Fruit fly (Drosophila melanogaster) whole organism, embryonic: ENCODE measurements around the gene Vps37B.

ENCODE experiments used
- CG10209 ChIP-seq: fragments of 200-800 bp; sonication (Bioruptor generic); optimal IDR thresholded peaks from 3 replicates; lab custom pipeline; 2017; ENCODE audit warnings: missing biosample characterization, mild to moderate bottlenecking, missing genetic modification characterization, missing genetic modification reagents
- CG1024 ChIP-seq: fragments of 200-800 bp; sonication (Bioruptor generic); IDR thresholded peaks from 2 replicates; pipeline ENCODE4 v1.3.6; 2022; ENCODE audit warnings: missing biosample characterization, missing genetic modification characterization
- CG12071 ChIP-seq: fragments of 200-800 bp; sonication (Bioruptor generic); optimal IDR thresholded peaks from 3 replicates; lab custom pipeline; 2018; ENCODE audit warnings: missing biosample characterization, mild to moderate bottlenecking, missing genetic modification characterization
- CG12942 ChIP-seq: fragments of 200-800 bp; sonication (Bioruptor generic); optimal IDR thresholded peaks from 3 replicates; lab custom pipeline; 2016; ENCODE audit warnings: missing biosample characterization, missing genetic modification characterization
- CG13123 ChIP-seq: fragments of 200-800 bp; sonication (Bioruptor generic); optimal IDR thresholded peaks from 2 replicates; lab custom pipeline; 2016; ENCODE audit warnings: missing biosample characterization, missing genetic modification characterization
- CG13424 ChIP-seq: fragments of 200-800 bp; sonication (Bioruptor generic); optimal IDR thresholded peaks from 2 replicates; lab custom pipeline; 2019; ENCODE audit warnings: missing biosample characterization, mild to moderate bottlenecking, missing genetic modification characterization, moderate library complexity
- CG13624 ChIP-seq: fragments of 200-800 bp; sonication (Bioruptor generic); optimal IDR thresholded peaks from 2 replicates; lab custom pipeline; 2016; ENCODE audit warnings: missing biosample characterization, missing genetic modification characterization
- CG14014 ChIP-seq: fragments of 200-800 bp; sonication (Bioruptor generic); IDR thresholded peaks from 2 replicates; pipeline ENCODE4 v1.3.6; 2022; ENCODE audit warnings: missing biosample characterization, missing genetic modification characterization
- CG1529 ChIP-seq: fragments of 200-800 bp; sonication (Bioruptor generic); optimal IDR thresholded peaks from 3 replicates; lab custom pipeline; 2018; ENCODE audit warnings: missing biosample characterization, missing genetic modification characterization
- CG2889 ChIP-seq: fragments of 200-800 bp; sonication (Bioruptor generic); IDR thresholded peaks from 3 replicates; pipeline ENCODE4 v1.3.6; 2022; ENCODE audit warnings: missing biosample characterization, missing genetic modification characterization
- CG34376 ChIP-seq: fragments of 200-800 bp; sonication (Bioruptor generic); optimal IDR thresholded peaks from 2 replicates; lab custom pipeline; 2018; ENCODE audit warnings: missing biosample characterization, mild to moderate bottlenecking, missing genetic modification characterization
- CG6683 ChIP-seq: fragments of 200-800 bp; sonication (Bioruptor generic); optimal IDR thresholded peaks from 2 replicates; lab custom pipeline; 2017; ENCODE audit warnings: missing biosample characterization, mild to moderate bottlenecking, missing genetic modification characterization, missing genetic modification reagents
- CG6791 ChIP-seq: fragments of 200-800 bp; sonication (Bioruptor generic); IDR thresholded peaks from 3 replicates; pipeline ENCODE4 v1.3.6; 2022; ENCODE audit warnings: missing biosample characterization, missing genetic modification characterization; ENCODE audit not compliant: partially characterized antibody
- CG7271 ChIP-seq: fragments of 200-800 bp; sonication (Bioruptor generic); optimal IDR thresholded peaks from 2 replicates; lab custom pipeline; 2018; ENCODE audit warnings: missing biosample characterization, mild to moderate bottlenecking, missing genetic modification characterization, moderate library complexity
- CG7556 ChIP-seq: fragments of 200-800 bp; sonication (Bioruptor generic); optimal IDR thresholded peaks from 2 replicates; lab custom pipeline; 2017; ENCODE audit warnings: missing biosample characterization, mild to moderate bottlenecking, missing genetic modification characterization
- CG8478 ChIP-seq: fragments of >200 bp; optimal IDR thresholded peaks from 2 replicates; lab custom pipeline; 2018
- CG9876 ChIP-seq: fragments of 200-800 bp; sonication (Bioruptor generic); optimal IDR thresholded peaks from 2 replicates; lab custom pipeline; 2016; ENCODE audit warnings: missing biosample characterization, missing genetic modification characterization
- Camta ChIP-seq: fragments of 200-800 bp; sonication (Bioruptor generic); optimal IDR thresholded peaks from 2 replicates; lab custom pipeline; 2016; ENCODE audit warnings: missing biosample characterization, missing genetic modification characterization
- Doc2 ChIP-seq: fragments of 200-800 bp; sonication (Bioruptor generic); IDR thresholded peaks from 2 replicates; pipeline ENCODE4 v1.3.6; 2022; ENCODE audit warnings: missing biosample characterization, missing genetic modification characterization
- Hr39 ChIP-seq: fragments of >200 bp; optimal IDR thresholded peaks from 2 replicates; lab custom pipeline; 2017
- Pdp1 ChIP-seq, 2 experiments: fragments of 200-800 bp; sonication (Bioruptor generic); optimal IDR thresholded peaks; 3 replicates each; lab custom pipeline; 2016; ENCODE audit warnings: missing biosample characterization in 2 of 2, missing genetic modification characterization in 2 of 2, mild to moderate bottlenecking in 1 of 2, moderate library complexity in 1 of 2
- Six4 ChIP-seq: fragments of 200-800 bp; sonication (Bioruptor generic); optimal IDR thresholded peaks from 2 replicates; lab custom pipeline; 2016; ENCODE audit warnings: missing biosample characterization, missing genetic modification characterization
- Vsx1 ChIP-seq: fragments of 200-800 bp; sonication (Bioruptor generic); optimal IDR thresholded peaks from 2 replicates; lab custom pipeline; 2017; ENCODE audit warnings: missing biosample characterization, mild to moderate bottlenecking, missing genetic modification characterization, missing genetic modification reagents
- cato ChIP-seq: fragments of 200-800 bp; sonication (Bioruptor generic); optimal IDR thresholded peaks from 2 replicates; lab custom pipeline; 2016; ENCODE audit warnings: missing biosample characterization, missing genetic modification characterization, borderline replicate concordance
- caup ChIP-seq: fragments of 200-800 bp; sonication (Bioruptor generic); optimal IDR thresholded peaks from 3 replicates; lab custom pipeline; 2017; ENCODE audit warnings: missing biosample characterization, mild to moderate bottlenecking, missing genetic modification characterization, moderate library complexity; ENCODE audit not compliant: severe bottlenecking
- chif ChIP-seq, 2 experiments: fragments of 200-800 bp; sonication (Bioruptor generic); optimal IDR thresholded peaks; 3 replicates each; lab custom pipeline; 2016; ENCODE audit warnings: missing biosample characterization in 2 of 2, missing genetic modification characterization in 2 of 2
- corto ChIP-seq: fragments of 200-800 bp; sonication (Bioruptor generic); optimal IDR thresholded peaks from 2 replicates; lab custom pipeline; 2016; ENCODE audit warnings: missing biosample characterization, mild to moderate bottlenecking, missing genetic modification characterization, moderate library complexity
- fd64A ChIP-seq: fragments of 200-800 bp; sonication (Bioruptor generic); optimal IDR thresholded peaks from 3 replicates; lab custom pipeline; 2018; ENCODE audit warnings: missing biosample characterization, mild to moderate bottlenecking, missing genetic modification characterization
- fru ChIP-seq: fragments of >200 bp; optimal IDR thresholded peaks from 2 replicates; lab custom pipeline; 2017
- hbn ChIP-seq: fragments of 200-800 bp; sonication (Bioruptor generic); IDR thresholded peaks from 2 replicates; pipeline ENCODE4 v1.3.6; 2022; ENCODE audit warnings: missing biosample characterization, missing genetic modification characterization; ENCODE audit not compliant: partially characterized antibody
- insv ChIP-seq, 2 experiments: fragments of 200-800 bp; sonication (Bioruptor generic); optimal IDR thresholded peaks; 3 replicates each; lab custom pipeline; 2016 to 2018; ENCODE audit warnings: missing biosample characterization in 2 of 2, missing genetic modification characterization in 2 of 2
- kni ChIP-seq: fragments of 200-800 bp; sonication (Bioruptor generic); optimal IDR thresholded peaks from 3 replicates; lab custom pipeline; 2017; ENCODE audit warnings: mild to moderate bottlenecking, missing biosample characterization, missing genetic modification reagents, missing genetic modification characterization
- lilli ChIP-seq: fragments of 200-800 bp; sonication (Bioruptor generic); optimal IDR thresholded peaks from 3 replicates; lab custom pipeline; 2016; ENCODE audit warnings: missing biosample characterization, missing genetic modification characterization
- lov ChIP-seq, 2 experiments: fragments of 200-800 bp in 1 of 2; fragments of >200 bp in 1 of 2; sonication (Bioruptor generic) in 1 of 2; IDR thresholded peaks in 1 of 2; optimal IDR thresholded peaks in 1 of 2; 2 replicates in 1 of 2; 3 replicates in 1 of 2; pipeline versions ENCODE4 v1.3.6 to Lab custom; 2017 to 2022; ENCODE audit warnings: missing biosample characterization in 1 of 2, missing genetic modification characterization in 1 of 2
- mld ChIP-seq: fragments of 200-800 bp; sonication (Bioruptor generic); IDR thresholded peaks from 3 replicates; pipeline ENCODE4 v1.3.6; 2022; ENCODE audit warnings: missing biosample characterization, missing genetic modification characterization; ENCODE audit not compliant: partially characterized antibody
- pho ChIP-seq: fragments of 200-800 bp; sonication (Bioruptor generic); optimal IDR thresholded peaks from 2 replicates; lab custom pipeline; 2016; ENCODE audit warnings: missing biosample characterization, missing genetic modification characterization
- phol ChIP-seq: fragments of 200-800 bp; sonication (Bioruptor generic); optimal IDR thresholded peaks from 3 replicates; lab custom pipeline; 2018; ENCODE audit warnings: missing biosample characterization, mild to moderate bottlenecking, missing genetic modification characterization, moderate library complexity
- pzg ChIP-seq: fragments of 200-800 bp; sonication (Bioruptor generic); optimal IDR thresholded peaks from 3 replicates; lab custom pipeline; 2018; ENCODE audit warnings: missing biosample characterization, mild to moderate bottlenecking, missing genetic modification characterization, moderate library complexity
- repo ChIP-seq: fragments of 200-800 bp; sonication (Bioruptor generic); optimal IDR thresholded peaks from 2 replicates; lab custom pipeline; 2016; ENCODE audit warnings: missing biosample characterization, missing genetic modification characterization
- seq ChIP-seq: fragments of 200-800 bp; sonication (Bioruptor generic); IDR thresholded peaks from 2 replicates; pipeline ENCODE4 v1.3.6; 2022; ENCODE audit warnings: missing biosample characterization, missing genetic modification characterization
- sim ChIP-seq: fragments of 200-800 bp; sonication (Bioruptor generic); IDR thresholded peaks from 2 replicates; pipeline ENCODE4 v1.3.6; 2022; ENCODE audit warnings: missing biosample characterization, missing genetic modification characterization
- slbo ChIP-seq: fragments of 200-800 bp; sonication (Bioruptor generic); IDR thresholded peaks from 2 replicates; pipeline ENCODE4 v1.3.6; 2022; ENCODE audit warnings: missing biosample characterization, missing genetic modification characterization
- so ChIP-seq: fragments of 200-800 bp; sonication (Bioruptor generic); IDR thresholded peaks from 3 replicates; pipeline ENCODE4 v1.3.6; 2022; ENCODE audit warnings: missing biosample characterization, missing genetic modification characterization
- stc ChIP-seq: fragments of 200-800 bp; sonication (Bioruptor generic); IDR thresholded peaks from 2 replicates; pipeline ENCODE4 v1.3.6; 2022; ENCODE audit warnings: missing biosample characterization, missing genetic modification characterization
- stwl ChIP-seq: fragments of 200-800 bp; sonication (Bioruptor generic); optimal IDR thresholded peaks from 3 replicates; lab custom pipeline; 2018; ENCODE audit warnings: missing biosample characterization, mild to moderate bottlenecking, missing genetic modification characterization, moderate library complexity
- sug ChIP-seq: fragments of 200-800 bp; optimal IDR thresholded peaks from 2 replicates; lab custom pipeline; 2019; ENCODE audit warnings: missing biosample characterization, mild to moderate bottlenecking, missing genetic modification characterization, moderate library complexity
- toy ChIP-seq: fragments of 200-800 bp; sonication (Bioruptor generic); IDR thresholded peaks from 2 replicates; pipeline ENCODE4 v1.3.6; 2022; ENCODE audit warnings: missing biosample characterization, missing genetic modification characterization
- ttk ChIP-seq: fragments of 200-800 bp; sonication (Bioruptor generic); IDR thresholded peaks from 2 replicates; pipeline ENCODE4 v2.1.2; 2022; ENCODE audit warnings: missing biosample characterization, missing genetic modification characterization
- twi ChIP-seq: fragments of 200-800 bp; optimal IDR thresholded peaks from 2 replicates; lab custom pipeline; 2019; ENCODE audit warnings: missing biosample characterization, mild to moderate bottlenecking, missing genetic modification characterization, moderate library complexity
- vvl ChIP-seq: fragments of 200-800 bp; sonication (Bioruptor generic); IDR thresholded peaks from 2 replicates; pipeline ENCODE4 v1.3.6; 2022; ENCODE audit warnings: missing biosample characterization, missing genetic modification characterization
- yki ChIP-seq: fragments of >200 bp; optimal IDR thresholded peaks from 3 replicates; lab custom pipeline; 2018

Gene Vps37B

DNA sequence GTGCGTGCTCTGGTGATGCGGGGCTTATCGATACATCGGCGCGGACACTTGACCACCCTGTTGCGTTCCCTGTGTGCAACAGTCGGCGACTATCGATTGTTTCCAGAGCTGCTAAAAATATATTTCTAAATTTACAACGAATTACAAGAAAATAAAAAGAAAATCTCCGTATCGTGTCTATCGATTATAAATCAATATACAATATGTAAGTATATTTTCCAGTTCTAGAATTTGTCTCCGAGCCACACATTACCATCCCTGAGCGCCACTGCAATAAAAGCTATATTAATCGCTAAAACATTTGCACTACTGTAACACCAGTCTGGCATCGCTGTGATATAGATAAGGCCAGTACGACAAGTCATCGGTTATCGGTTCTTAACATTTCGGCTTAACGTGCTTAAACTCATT, 6.2 kb downstream of the Vps37B start, which contains the start of the genes Kat60 and Mms19 (continued):
- TF ChIP-seq CG6791 (GFP tag; lab: Robert Waterston, UW) (peak; percentile 94), Vsx1 (GFP tag; lab: Kevin White, UChicago) (no peak), Camta (GFP tag; lab: Kevin White, UChicago) (peak; percentile 67), CG13424 (peak; percentile 61), cato (GFP tag; lab: Kevin White, UChicago) (peak; percentile 58), mld (GFP tag; lab: Robert Waterston, UW) (peak; percentile 80), insv (GFP tag; optimal IDR thresholded peaks at IDR 0.05; lab: Kevin White, UChicago) (peak in 1 of 2 experiments; percentile 32), fru (no peak), yki (no peak), seq (GFP tag; lab: Robert Waterston, UW) (no peak; the same call in 1 of the 2 replicates), CG7271 (tag; lab: Kevin White, UChicago) (peak; percentile 18), CG14014 (GFP tag; lab: Robert Waterston, UW) (peak; percentile 39), CG12942 (peak; percentile 68), fd64A (GFP tag; lab: Kevin White, UChicago) (no peak), twi (tag; lab: Kevin White, UChicago) (no peak), Pdp1 (GFP tag; optimal IDR thresholded peaks at IDR 0.05; lab: Kevin White, UChicago) (peak; percentile 68 to 77), repo (GFP tag; lab: Kevin White, UChicago) (no peak), ttk (GFP tag; lab: Robert Waterston, UW) (peak; percentile 58), sim (no peak), kni (GFP tag; lab: Kevin White, UChicago) (peak; percentile 33), Six4 (GFP tag; lab: Kevin White, UChicago) (no peak), phol (tag; lab: Kevin White, UChicago) (peak; percentile 80), sug (tag; lab: Kevin White, UChicago) (no peak), CG13123 (GFP tag; lab: Kevin White, UChicago) (peak; percentile 29), pho (GFP tag; lab: Kevin White, UChicago) (peak; percentile 81), CG1024 (GFP tag; lab: Robert Waterston, UW) (0 out of 2 replicates have a peak, but pooled peaks have one; percentile 3), CG13624 (peak; percentile 58), caup (no peak), so (no peak), stc (GFP tag; lab: Robert Waterston, UW) (no peak), stwl (tag; lab: Kevin White, UChicago) (peak; percentile 47), vvl (GFP tag; lab: Robert Waterston, UW) (peak; percentile 65; the same call in 1 of the 2 replicates), Doc2 (GFP tag; lab: Robert Waterston, UW) (no peak), CG8478 (lab: Kevin White, UChicago) (no peak), CG34376 (GFP tag; lab: Kevin White, UChicago) (peak; percentile 36), pzg (GFP tag; lab: Kevin White, UChicago) (peak; percentile 88), corto (GFP tag; lab: Kevin White, UChicago) (no peak), toy (GFP tag; lab: Robert Waterston, UW) (no peak), CG12071 (GFP tag; lab: Kevin White, UChicago) (no peak), slbo (peak; percentile 85; the same call in 1 of the 2 replicates), CG2889 (GFP tag; lab: Robert Waterston, UW) (0 out of 3 replicates have a peak, but pooled peaks have one; percentile 37), CG1529 (GFP tag; lab: Kevin White, UChicago) (no peak), Hr39 (lab: Kevin White, UChicago) (no peak), hbn (GFP tag; lab: Robert Waterston, UW) (peak; percentile 90), CG7556 (GFP tag; lab: Kevin White, UChicago) (no peak), CG9876 (GFP tag; lab: Kevin White, UChicago) (peak; percentile 26), chif (GFP tag; optimal IDR thresholded peaks at IDR 0.05; lab: Kevin White, UChicago) (peak; percentile 34 to 69), lov (optimal IDR thresholded peaks at IDR 0.05; lab: Kevin White, UChicago) (no peak), lov (GFP tag; IDR thresholded peaks at IDR 0.05; lab: Robert Waterston, UW) (0 out of 3 replicates have a peak, but pooled peaks have one; percentile 24), CG6683 (no peak), lilli (GFP tag; lab: Kevin White, UChicago) (peak; percentile 87), CG10209 (peak; percentile 47)
